Fruit fly (Drosophila melanogaster) whole organism, embryonic: ENCODE measurements around the gene CG12115.

ENCODE experiments used
- B-H1 ChIP-seq: fragments of 200-800 bp; sonication (Bioruptor generic); IDR thresholded peaks from 3 replicates; pipeline ENCODE4 v1.3.6; 2022; ENCODE audit warnings: missing biosample characterization, missing genetic modification characterization
- CG10462 ChIP-seq: fragments of 200-800 bp; sonication (Bioruptor generic); optimal IDR thresholded peaks from 2 replicates; lab custom pipeline; 2016; ENCODE audit warnings: missing biosample characterization, missing genetic modification characterization
- CG12391 ChIP-seq: fragments of 200-800 bp; sonication (Bioruptor generic); optimal IDR thresholded peaks from 3 replicates; lab custom pipeline; 2018; ENCODE audit warnings: missing biosample characterization, mild to moderate bottlenecking, missing genetic modification characterization, moderate library complexity
- CG16813 ChIP-seq: fragments of 200-800 bp; sonication (Bioruptor generic); IDR thresholded peaks from 3 replicates; pipeline ENCODE4 v1.3.6; 2022; ENCODE audit warnings: missing biosample characterization, missing genetic modification characterization; ENCODE audit not compliant: partially characterized antibody
- CG17359 ChIP-seq: fragments of 200-800 bp; sonication (Bioruptor generic); optimal IDR thresholded peaks from 3 replicates; lab custom pipeline; 2018; ENCODE audit warnings: missing biosample characterization, mild to moderate bottlenecking, missing genetic modification characterization, moderate library complexity
- CG17829 ChIP-seq: fragments of 200-800 bp; optimal IDR thresholded peaks from 2 replicates; lab custom pipeline; 2019; ENCODE audit warnings: missing biosample characterization, mild to moderate bottlenecking, missing genetic modification characterization, moderate library complexity
- CG18619 ChIP-seq: fragments of 200-800 bp; sonication (Bioruptor generic); optimal IDR thresholded peaks from 3 replicates; lab custom pipeline; 2017; ENCODE audit warnings: missing biosample characterization, mild to moderate bottlenecking, missing genetic modification characterization
- CG18764 ChIP-seq: fragments of 200-800 bp; sonication (Bioruptor generic); optimal IDR thresholded peaks from 3 replicates; lab custom pipeline; 2016; ENCODE audit warnings: missing biosample characterization, missing genetic modification characterization
- CG33557 ChIP-seq: fragments of 200-800 bp; sonication (Bioruptor generic); optimal IDR thresholded peaks from 2 replicates; lab custom pipeline; 2019; ENCODE audit warnings: missing biosample characterization, mild to moderate bottlenecking, missing genetic modification characterization, moderate library complexity
- CG3407 ChIP-seq: fragments of 200-800 bp; sonication (Bioruptor generic); optimal IDR thresholded peaks from 2 replicates; lab custom pipeline; 2018; ENCODE audit warnings: missing biosample characterization, mild to moderate bottlenecking, missing genetic modification characterization
- CG4360 ChIP-seq: fragments of 200-800 bp; sonication (Bioruptor generic); IDR thresholded peaks from 2 replicates; pipeline ENCODE4 v1.3.6; 2022; ENCODE audit warnings: missing biosample characterization, missing genetic modification characterization
- CG4707 ChIP-seq: fragments of 200-800 bp; sonication (Bioruptor generic); optimal IDR thresholded peaks from 2 replicates; lab custom pipeline; 2018; ENCODE audit warnings: missing biosample characterization, mild to moderate bottlenecking, missing genetic modification characterization, moderate library complexity
- CG5245 ChIP-seq: fragments of 200-800 bp; sonication (Bioruptor generic); optimal IDR thresholded peaks from 3 replicates; lab custom pipeline; 2016; ENCODE audit warnings: missing biosample characterization, missing genetic modification characterization
- CG6654 ChIP-seq: fragments of 200-800 bp; sonication (Bioruptor generic); optimal IDR thresholded peaks from 2 replicates; lab custom pipeline; 2017; ENCODE audit warnings: missing biosample characterization, mild to moderate bottlenecking, missing genetic modification characterization
- CG7839 ChIP-seq: fragments of 200-800 bp; sonication (Bioruptor generic); optimal IDR thresholded peaks from 3 replicates; lab custom pipeline; 2018; ENCODE audit warnings: missing biosample characterization, mild to moderate bottlenecking, missing genetic modification characterization, moderate library complexity
- CG8290 ChIP-seq, 3 experiments: fragments of 200-800 bp; sonication (Bioruptor generic); optimal IDR thresholded peaks; 2 replicates each; lab custom pipeline; 2016 to 2019; ENCODE audit warnings: missing biosample characterization in 3 of 3, missing genetic modification characterization in 3 of 3, mild to moderate bottlenecking in 2 of 3, moderate library complexity in 1 of 3
- CG8359 ChIP-seq: fragments of 200-800 bp; sonication (Bioruptor generic); optimal IDR thresholded peaks from 2 replicates; lab custom pipeline; 2017; ENCODE audit warnings: missing biosample characterization, mild to moderate bottlenecking, missing genetic modification characterization, borderline replicate concordance
- CG8924 ChIP-seq: fragments of 200-800 bp; optimal IDR thresholded peaks from 3 replicates; lab custom pipeline; 2019; ENCODE audit warnings: missing biosample characterization, mild to moderate bottlenecking, missing genetic modification characterization, moderate library complexity
- D19A ChIP-seq: fragments of 200-800 bp; optimal IDR thresholded peaks from 3 replicates; lab custom pipeline; 2019; ENCODE audit warnings: missing biosample characterization, mild to moderate bottlenecking, missing genetic modification characterization, moderate library complexity
- Dek ChIP-seq: fragments of 200-800 bp; sonication (Bioruptor generic); optimal IDR thresholded peaks from 3 replicates; lab custom pipeline; 2019; ENCODE audit warnings: missing biosample characterization, mild to moderate bottlenecking, missing genetic modification characterization, moderate library complexity
- Doc3 ChIP-seq: fragments of 200-800 bp; sonication (Bioruptor generic); IDR thresholded peaks from 3 replicates; pipeline ENCODE4 v1.3.6; 2022; ENCODE audit warnings: missing biosample characterization, missing genetic modification characterization; ENCODE audit not compliant: partially characterized antibody
- Fer1 ChIP-seq: fragments of 200-800 bp; sonication (Bioruptor generic); optimal IDR thresholded peaks from 2 replicates; lab custom pipeline; 2017; ENCODE audit warnings: missing biosample characterization, mild to moderate bottlenecking, missing genetic modification characterization
- HLH54F ChIP-seq: fragments of 200-800 bp; sonication (Bioruptor generic); optimal IDR thresholded peaks from 3 replicates; lab custom pipeline; 2016; ENCODE audit warnings: missing biosample characterization, missing genetic modification characterization
- HLHmδ ChIP-seq: fragments of 200-800 bp; sonication (Bioruptor generic); optimal IDR thresholded peaks from 2 replicates; lab custom pipeline; 2018; ENCODE audit warnings: missing biosample characterization, mild to moderate bottlenecking, missing genetic modification characterization, moderate library complexity
- Lim3 ChIP-seq: fragments of 200-800 bp; sonication (Bioruptor generic); IDR thresholded peaks from 2 replicates; pipeline ENCODE4 v1.3.6; 2022; ENCODE audit warnings: missing biosample characterization, missing genetic modification characterization
- Lpt ChIP-seq: fragments of >200 bp; optimal IDR thresholded peaks from 2 replicates; lab custom pipeline; 2018; ENCODE audit warnings: missing biosample characterization, missing genetic modification characterization
- Max ChIP-seq: fragments of 200-800 bp; sonication (Bioruptor generic); optimal IDR thresholded peaks from 2 replicates; lab custom pipeline; 2016; ENCODE audit warnings: missing biosample characterization, mild to moderate bottlenecking, missing genetic modification characterization
- Meics ChIP-seq: fragments of 200-800 bp; sonication (Bioruptor generic); optimal IDR thresholded peaks from 2 replicates; lab custom pipeline; 2017; ENCODE audit warnings: missing biosample characterization, mild to moderate bottlenecking, missing genetic modification characterization
- Oli ChIP-seq: fragments of 200-800 bp; sonication (Bioruptor generic); optimal IDR thresholded peaks from 2 replicates; lab custom pipeline; 2018; ENCODE audit warnings: missing biosample characterization, mild to moderate bottlenecking, missing genetic modification characterization, moderate library complexity
- Poxn ChIP-seq: fragments of 200-800 bp; sonication (Bioruptor generic); IDR thresholded peaks from 2 replicates; pipeline ENCODE4 v1.3.6; 2022; ENCODE audit warnings: missing biosample characterization, missing genetic modification characterization
- Ptx1 ChIP-seq: fragments of 200-800 bp; sonication (Bioruptor generic); IDR thresholded peaks from 2 replicates; pipeline ENCODE4 v1.3.6; 2022; ENCODE audit warnings: missing biosample characterization, missing genetic modification characterization
- Rx ChIP-seq: fragments of 200-800 bp; sonication (Bioruptor generic); IDR thresholded peaks from 2 replicates; pipeline ENCODE4 v1.3.6; 2022; ENCODE audit warnings: missing biosample characterization, missing genetic modification characterization
- Ssrp ChIP-seq: fragments of 200-800 bp; sonication (Bioruptor generic); optimal IDR thresholded peaks from 2 replicates; lab custom pipeline; 2018; ENCODE audit warnings: missing biosample characterization, mild to moderate bottlenecking, missing genetic modification characterization, moderate library complexity
- Trl ChIP-seq, 3 experiments: fragments of >200 bp in 2 of 3; fragments of 200-800 bp in 1 of 3; sonication (Bioruptor generic) in 1 of 3; optimal IDR thresholded peaks; 2 replicates in 1 of 3; 3 replicates in 2 of 3; lab custom pipeline; 2016 to 2017; ENCODE audit warnings: missing biosample characterization in 1 of 3, missing genetic modification characterization in 1 of 3
- bigmax ChIP-seq: fragments of 200-800 bp; sonication (Bioruptor generic); optimal IDR thresholded peaks from 2 replicates; lab custom pipeline; 2018; ENCODE audit warnings: missing biosample characterization, mild to moderate bottlenecking, missing genetic modification characterization
- dan ChIP-seq: fragments of 200-800 bp; sonication (Bioruptor generic); IDR thresholded peaks from 2 replicates; pipeline ENCODE4 v1.3.6; 2022; ENCODE audit warnings: missing biosample characterization, missing genetic modification characterization
- ind ChIP-seq: fragments of 200-800 bp; sonication (Bioruptor generic); optimal IDR thresholded peaks from 3 replicates; lab custom pipeline; 2016; ENCODE audit warnings: missing biosample characterization, missing genetic modification characterization
- kay ChIP-seq: fragments of 200-800 bp; sonication (Bioruptor generic); optimal IDR thresholded peaks from 2 replicates; lab custom pipeline; 2016; ENCODE audit warnings: missing biosample characterization, missing genetic modification characterization
- ken ChIP-seq: fragments of 200-800 bp; sonication (Bioruptor generic); IDR thresholded peaks from 3 replicates; pipeline ENCODE4 v1.3.6; 2022; ENCODE audit warnings: missing biosample characterization, missing genetic modification characterization
- lab ChIP-seq: fragments of 200-800 bp; sonication (Bioruptor generic); optimal IDR thresholded peaks from 3 replicates; lab custom pipeline; 2017; ENCODE audit warnings: missing biosample characterization, missing genetic modification characterization, mild to moderate bottlenecking, moderate library complexity, missing genetic modification reagents
- lov ChIP-seq, 2 experiments: fragments of 200-800 bp in 1 of 2; fragments of >200 bp in 1 of 2; sonication (Bioruptor generic) in 1 of 2; IDR thresholded peaks in 1 of 2; optimal IDR thresholded peaks in 1 of 2; 2 replicates in 1 of 2; 3 replicates in 1 of 2; pipeline versions ENCODE4 v1.3.6 to Lab custom; 2017 to 2022; ENCODE audit warnings: missing biosample characterization in 1 of 2, missing genetic modification characterization in 1 of 2
- nerfin-1 ChIP-seq: fragments of 200-800 bp; sonication (Bioruptor generic); optimal IDR thresholded peaks from 3 replicates; lab custom pipeline; 2019; ENCODE audit warnings: missing biosample characterization, mild to moderate bottlenecking, missing genetic modification characterization, moderate library complexity
- p53 ChIP-seq: fragments of 200-800 bp; sonication (Bioruptor generic); optimal IDR thresholded peaks from 2 replicates; lab custom pipeline; 2016; ENCODE audit warnings: missing biosample characterization, missing genetic modification characterization
- psq ChIP-seq: fragments of 200-800 bp; sonication (Bioruptor generic); optimal IDR thresholded peaks from 2 replicates; lab custom pipeline; 2017; ENCODE audit warnings: missing biosample characterization, missing genetic modification characterization
- slou ChIP-seq: fragments of 200-800 bp; sonication (Bioruptor generic); optimal IDR thresholded peaks from 3 replicates; lab custom pipeline; 2016; ENCODE audit warnings: missing biosample characterization, missing genetic modification characterization
- sqz ChIP-seq: fragments of 200-800 bp; sonication (Bioruptor generic); optimal IDR thresholded peaks from 3 replicates; lab custom pipeline; 2018; ENCODE audit warnings: missing biosample characterization, mild to moderate bottlenecking, missing genetic modification characterization
- trem ChIP-seq: fragments of 200-800 bp; optimal IDR thresholded peaks from 3 replicates; lab custom pipeline; 2019; ENCODE audit warnings: missing biosample characterization, mild to moderate bottlenecking, missing genetic modification characterization, moderate library complexity
- ttk ChIP-seq: fragments of 200-800 bp; sonication (Bioruptor generic); IDR thresholded peaks from 2 replicates; pipeline ENCODE4 v2.1.2; 2022; ENCODE audit warnings: missing biosample characterization, missing genetic modification characterization
- zen2 ChIP-seq: fragments of 200-800 bp; sonication (Bioruptor generic); IDR thresholded peaks from 3 replicates; pipeline ENCODE4 v1.3.6; 2022; ENCODE audit warnings: missing biosample characterization, missing genetic modification characterization; ENCODE audit not compliant: partially characterized antibody

CG12115 gene

dm6 chrX:9196362-9196761 is 6.0 kb upstream of the CG12115 start, which contains the start of gene CG12118 (continued):
- TF ChIP-seq lov (optimal IDR thresholded peaks at IDR 0.05; lab: Kevin White, UChicago) = no peak
- TF ChIP-seq lov (GFP tag; IDR thresholded peaks at IDR 0.05; lab: Robert Waterston, UW) = peak; percentile 84
- TF ChIP-seq D19A (tag; lab: Kevin White, UChicago) = peak; percentile 63
- peak; percentile 92 for TF ChIP-seq CG16813 (GFP tag; lab: Robert Waterston, UW)
- no peak for TF ChIP-seq HLHmδ (GFP tag; lab: Kevin White, UChicago)
- TF ChIP-seq ttk = peak; percentile 71
- peak; percentile 87 for TF ChIP-seq ken (GFP tag; lab: Robert Waterston, UW)
- TF ChIP-seq Doc3 (GFP tag; lab: Robert Waterston, UW) = peak; percentile 95
- TF ChIP-seq CG12391 (tag; lab: Kevin White, UChicago) = peak; percentile 91
- TF ChIP-seq CG18764 (GFP tag; lab: Kevin White, UChicago) = peak; percentile 74
- peak; percentile 70 for TF ChIP-seq slou (GFP tag; lab: Kevin White, UChicago)
- TF ChIP-seq CG4707 = no peak
- TF ChIP-seq CG17359 = peak; percentile 80
- TF ChIP-seq Meics = peak; percentile 73
- TF ChIP-seq Dek (tag; lab: Kevin White, UChicago) = peak; percentile 62
- peak; percentile 15 for TF ChIP-seq HLH54F (GFP tag; lab: Kevin White, UChicago)
- peak; percentile 70 for TF ChIP-seq Fer1 (GFP tag; lab: Kevin White, UChicago)
- TF ChIP-seq Rx (GFP tag; lab: Robert Waterston, UW) = peak; percentile 45; the same call in 1 of the 2 replicates
- TF ChIP-seq sqz (GFP tag; lab: Kevin White, UChicago) = peak; percentile 43
- TF ChIP-seq trem = peak; percentile 73
- TF ChIP-seq CG5245 (GFP tag; lab: Kevin White, UChicago) = peak; percentile 67
- TF ChIP-seq Poxn (GFP tag; lab: Robert Waterston, UW) = peak; percentile 32; the same call in 1 of the 2 replicates
- TF ChIP-seq CG10462 (GFP tag; lab: Kevin White, UChicago) = peak; percentile 72
- TF ChIP-seq zen2 = peak; percentile 69; the same call in 1 of the 3 replicates
- TF ChIP-seq CG18619 (GFP tag; lab: Kevin White, UChicago) = peak; percentile 57
- TF ChIP-seq lab (GFP tag; lab: Kevin White, UChicago) = peak; percentile 79
- TF ChIP-seq dan = no peak
- peak; percentile 62 for TF ChIP-seq kay (GFP tag; lab: Kevin White, UChicago)
- TF ChIP-seq Oli (tag; lab: Kevin White, UChicago) = peak; percentile 59
- no peak for TF ChIP-seq CG4360 (GFP tag; lab: Robert Waterston, UW)
- TF ChIP-seq Ptx1 (GFP tag; lab: Robert Waterston, UW) = peak; percentile 86
- TF ChIP-seq bigmax (GFP tag; lab: Kevin White, UChicago) = no peak
- TF ChIP-seq CG33557 (GFP tag; lab: Kevin White, UChicago) = peak; percentile 64
- TF ChIP-seq nerfin-1 (tag; lab: Kevin White, UChicago) = peak; percentile 59
- peak; percentile 30 for TF ChIP-seq psq (GFP tag; lab: Kevin White, UChicago)
- no peak for TF ChIP-seq p53 (GFP tag; lab: Kevin White, UChicago)
- peak; percentile 62 for TF ChIP-seq B-H1
- peak; percentile 63 for TF ChIP-seq CG8924 (tag; lab: Kevin White, UChicago)
- TF ChIP-seq CG8359 (GFP tag; lab: Kevin White, UChicago) = no peak
- TF ChIP-seq Max (GFP tag; lab: Kevin White, UChicago) = peak; percentile 73
- peak; percentile 74 for TF ChIP-seq Ssrp (tag; lab: Kevin White, UChicago)
- no peak for TF ChIP-seq CG6654 (GFP tag; lab: Kevin White, UChicago)
- no peak for TF ChIP-seq Lim3 (GFP tag; lab: Robert Waterston, UW)
- peak; percentile 80 for TF ChIP-seq ind (GFP tag; lab: Kevin White, UChicago)
- TF ChIP-seq CG17829 (tag; lab: Kevin White, UChicago) = peak; percentile 74
- peak; percentile 48 for TF ChIP-seq CG3407 (GFP tag; lab: Kevin White, UChicago)
- peak; percentile 76 for TF ChIP-seq CG7839 (tag; lab: Kevin White, UChicago)
- TF ChIP-seq CG8290 (GFP tag; optimal IDR thresholded peaks at IDR 0.05; lab: Kevin White, UChicago) = peak; percentile 78
- TF ChIP-seq CG8290 (tag; optimal IDR thresholded peaks at IDR 0.05; lab: Kevin White, UChicago) = peak; percentile 42 to 43
- TF ChIP-seq Trl (optimal IDR thresholded peaks at IDR 0.05; lab: Kevin White, UChicago) = no peak
- TF ChIP-seq Trl (GFP tag; optimal IDR thresholded peaks at IDR 0.05; lab: Kevin White, UChicago) = peak; percentile 55
- TF ChIP-seq Lpt = no peak
